Worm (Caenorhabditis elegans): ENCODE results near the gene acl-8.

Gene acl-8

ce11 chrV:6467676-6468075 lies 17.0 kb downstream of the acl-8 start:
- TF ChIP-seq hlh-4 (tag; optimal IDR thresholded peaks at IDR 0.05) (no peak), nhr-11 (tag; optimal IDR thresholded peaks at IDR 0.05) (no peak), Y116A8C.19 (tag; optimal IDR thresholded peaks at IDR 0.05; ENCODE audit: borderline replicate concordance) (no peak), pag-3 (tag; optimal IDR thresholded peaks at IDR 0.05; ENCODE audit: borderline replicate concordance, insufficient read depth) (peak; percentile 96), aha-1 (tag; optimal IDR thresholded peaks at IDR 0.05) (no peak), rnt-1 (tag; optimal IDR thresholded peaks at IDR 0.05) (peak; percentile 76), dsc-1 (tag; optimal IDR thresholded peaks at IDR 0.05) (no peak), mep-1 (tag; optimal IDR thresholded peaks at IDR 0.05) (no peak), unc-86 (tag; optimal IDR thresholded peaks at IDR 0.05) (no peak), lin-15B (tag; optimal IDR thresholded peaks at IDR 0.05) (no peak), nhr-71 (tag; optimal IDR thresholded peaks at IDR 0.05) (peak; percentile 22), lin-14 (GFP tag; optimal IDR thresholded peaks at IDR 0.05) (peak; percentile 69), irx-1 (tag; optimal IDR thresholded peaks at IDR 0.05) (no peak), skn-1 (tag; optimal IDR thresholded peaks at IDR 0.05) (no peak), nhr-19 (GFP tag; conservative IDR thresholded peaks at IDR 0.05) (no peak), efl-1 (optimal IDR thresholded peaks at IDR 0.05) (no peak), efl-1 (GFP tag; optimal IDR thresholded peaks at IDR 0.05 in 1 of 2) (no peak), lin-39 (tag; optimal IDR thresholded peaks at IDR 0.05) (peak; percentile 26), nhr-28 (tag; optimal IDR thresholded peaks at IDR 0.05) (no peak), nhr-237 (tag; optimal IDR thresholded peaks at IDR 0.05) (no peak), unc-30 (tag; optimal IDR thresholded peaks at IDR 0.05) (no peak), C04F5.9 (tag; optimal IDR thresholded peaks at IDR 0.05) (no peak), lsy-2 (tag; optimal IDR thresholded peaks at IDR 0.05) (peak in 1 of 2 experiments; percentile 12), hpl-2 (GFP tag; optimal IDR thresholded peaks at IDR 0.05) (no peak), tbx-2 (tag; optimal IDR thresholded peaks at IDR 0.05) (no peak), sox-4 (tag; optimal IDR thresholded peaks at IDR 0.05) (no peak)

ce11 chrV:6471208-6471607 lies 20.5 kb downstream of the acl-8 start:
- TF ChIP-seq mab-9 (GFP tag; IDR thresholded peaks at IDR 0.05) (no peak), unc-98 (GFP tag; IDR thresholded peaks at IDR 0.05) (no peak), jun-1 (tag; optimal IDR thresholded peaks at IDR 0.05) (no peak), zag-1 (tag; optimal IDR thresholded peaks at IDR 0.05) (no peak), tbx-2 (tag; optimal IDR thresholded peaks at IDR 0.05) (no peak), hlh-17 (GFP tag; optimal IDR thresholded peaks at IDR 0.05; ENCODE audit: borderline replicate concordance) (no peak), irx-1 (tag; optimal IDR thresholded peaks at IDR 0.05) (no peak), ama-1 (optimal IDR thresholded peaks at IDR 0.05) (no peak), nhr-237 (tag; optimal IDR thresholded peaks at IDR 0.05) (no peak), hpl-2 (GFP tag; optimal IDR thresholded peaks at IDR 0.05) (no peak), lsy-2 (tag; optimal IDR thresholded peaks at IDR 0.05) (no peak)

ce11 chrV:6476026-6476425 lies 25.4 kb downstream of the acl-8 start:
- TF ChIP-seq dpl-1 (GFP tag; optimal IDR thresholded peaks at IDR 0.05) (peak in 1 of 3 experiments; percentile 14), ztf-11 (tag; optimal IDR thresholded peaks at IDR 0.05) (no peak), swsn-7 (tag; optimal IDR thresholded peaks at IDR 0.05) (no peak), efl-1 (optimal IDR thresholded peaks at IDR 0.05) (peak in 1 of 2 experiments; percentile 0), efl-1 (GFP tag; optimal IDR thresholded peaks at IDR 0.05 in 1 of 2) (peak; percentile 23 to 83), blmp-1 (tag; optimal IDR thresholded peaks at IDR 0.05) (peak; percentile 13)

- TF ChIP-seq nhr-71 (tag; optimal IDR thresholded peaks at IDR 0.05) (no peak), snpc-4 (tag; optimal IDR thresholded peaks at IDR 0.05) (no peak), xbp-1 (tag; optimal IDR thresholded peaks at IDR 0.05) (no peak), irx-1 (tag; optimal IDR thresholded peaks at IDR 0.05) (no peak), efl-3 (GFP tag; optimal IDR thresholded peaks at IDR 0.05) (no peak), nhr-76 (tag; optimal IDR thresholded peaks at IDR 0.05) (no peak), lin-14 (GFP tag; optimal IDR thresholded peaks at IDR 0.05) (no peak), ceh-90 (tag; optimal IDR thresholded peaks at IDR 0.05) (no peak), egl-27 (tag; optimal IDR thresholded peaks at IDR 0.05) (no peak), sup-37 (GFP tag; optimal IDR thresholded peaks at IDR 0.05) (no peak), hlh-17 (GFP tag; optimal IDR thresholded peaks at IDR 0.05; ENCODE audit: borderline replicate concordance) (no peak), mep-1 (tag; optimal IDR thresholded peaks at IDR 0.05) (no peak), nhr-85 (tag) (no peak), jun-1 (tag; optimal IDR thresholded peaks at IDR 0.05) (no peak), sox-4 (tag; optimal IDR thresholded peaks at IDR 0.05) (no peak), ceh-88 (GFP tag; IDR thresholded peaks at IDR 0.05) (no peak), snu-23 (GFP tag; optimal IDR thresholded peaks at IDR 0.05) (no peak)
These were observed 34.4 kb downstream of the acl-8 start for ce11 chrV:6485109-6485508.
